Worm (Caenorhabditis elegans) whole organism, young adult: ENCODE data around the gene chil-11.

ENCODE experiments used
- C06A6.2 ChIP-seq: fragments of 200-800 bp; sonication (Bioruptor generic); conservative IDR thresholded peaks from 2 replicates; pipeline ENCODE4 v1.3.6; 2022; ENCODE audit warnings: missing genetic modification characterization, missing compliant biosample characterization
- C17E4.6 ChIP-seq: fragments of 200-800 bp; sonication (Bioruptor generic); IDR thresholded peaks from 2 replicates; pipeline ENCODE4 v1.3.6; 2022; ENCODE audit warnings: missing genetic modification reagents, missing genetic modification characterization, missing compliant biosample characterization
- F10E7.11 ChIP-seq: sonication (generic microtip); optimal IDR thresholded peaks from 2 replicates; lab custom pipeline; 2017; ENCODE audit warnings: mild to moderate bottlenecking, missing genetic modification characterization, moderate library complexity, missing compliant biosample characterization
- F23B12.7 ChIP-seq: sonication (generic microtip); optimal IDR thresholded peaks from 2 replicates; lab custom pipeline; 2017; ENCODE audit warnings: missing genetic modification characterization, mild to moderate bottlenecking, missing compliant biosample characterization, antibody characterized with exemption, moderate library complexity; ENCODE audit not compliant: insufficient read depth
- F57A8.1 ChIP-seq: fragments of 200-800 bp; sonication (Bioruptor generic); optimal IDR thresholded peaks from 2 replicates; lab custom pipeline; 2018; ENCODE audit warnings: mild to moderate bottlenecking, missing genetic modification characterization, moderate library complexity, missing compliant biosample characterization
- T26A5.8 ChIP-seq: sonication (generic microtip); optimal IDR thresholded peaks from 2 replicates; lab custom pipeline; 2016; ENCODE audit warnings: missing genetic modification characterization, missing compliant biosample characterization
- Y53F4B.3 ChIP-seq: fragments of 200-800 bp; sonication (Bioruptor generic); IDR thresholded peaks from 2 replicates; pipeline ENCODE4 v1.3.6; 2022; ENCODE audit warnings: missing genetic modification reagents, missing genetic modification characterization, missing compliant biosample characterization
- akir-1 ChIP-seq: fragments of 200-800 bp; sonication (Bioruptor generic); optimal IDR thresholded peaks from 2 replicates; lab custom pipeline; 2018; ENCODE audit warnings: mild to moderate bottlenecking, missing genetic modification characterization, moderate library complexity, missing compliant biosample characterization
- attf-3 ChIP-seq: fragments of 200-800 bp; sonication (Bioruptor generic); conservative IDR thresholded peaks from 2 replicates; pipeline ENCODE4 v1.3.6; 2022; ENCODE audit warnings: missing genetic modification reagents, missing genetic modification characterization, missing compliant biosample characterization
- attf-6 ChIP-seq: fragments of 200-800 bp; sonication (Bioruptor generic); IDR thresholded peaks from 2 replicates; pipeline ENCODE4 v1.3.6; 2022; ENCODE audit warnings: missing genetic modification reagents, missing genetic modification characterization, missing compliant biosample characterization
- bed-1 ChIP-seq: fragments of 200-800 bp; sonication (Bioruptor generic); IDR thresholded peaks from 2 replicates; pipeline ENCODE4 v1.3.6; 2022; ENCODE audit warnings: missing genetic modification reagents, missing genetic modification characterization, missing compliant biosample characterization
- ccch-3 ChIP-seq: fragments of 200-800 bp; sonication (Bioruptor generic); optimal IDR thresholded peaks from 2 replicates; lab custom pipeline; 2018; ENCODE audit warnings: mild to moderate bottlenecking, missing genetic modification characterization, missing compliant biosample characterization
- cebp-1 ChIP-seq, 2 experiments: fragments of 200-800 bp in 1 of 2; sonication (Bioruptor generic) in 1 of 2; sonication (generic microtip) in 1 of 2; IDR thresholded peaks in 1 of 2; optimal IDR thresholded peaks in 1 of 2; 2 replicates each; pipeline versions ENCODE4 v1.3.6 to Lab custom; 2017 to 2022; ENCODE audit warnings: missing compliant biosample characterization in 2 of 2, missing genetic modification characterization in 2 of 2, mild to moderate bottlenecking in 1 of 2, missing genetic modification reagents in 1 of 2, moderate library complexity in 1 of 2
- ceh-40 ChIP-seq: fragments of 200-800 bp; sonication (Bioruptor generic); IDR thresholded peaks from 2 replicates; pipeline ENCODE4 v1.3.6; 2022; ENCODE audit warnings: missing genetic modification characterization, missing compliant biosample characterization
- ceh-91 ChIP-seq: fragments of 200-800 bp; sonication (Bioruptor generic); IDR thresholded peaks from 2 replicates; pipeline ENCODE4 v1.3.6; 2022; ENCODE audit warnings: missing genetic modification reagents, missing genetic modification characterization, missing compliant biosample characterization
- die-1 ChIP-seq: sonication (generic microtip); optimal IDR thresholded peaks from 2 replicates; lab custom pipeline; 2016; ENCODE audit warnings: missing genotype, mild to moderate bottlenecking, missing genetic modification characterization, missing compliant biosample characterization
- ekl-4 ChIP-seq: fragments of 200-800 bp; sonication (Bioruptor generic); IDR thresholded peaks from 2 replicates; pipeline ENCODE4 v1.3.6; 2022; ENCODE audit warnings: missing genetic modification reagents, missing genetic modification characterization, missing compliant biosample characterization
- ets-4 ChIP-seq: fragments of 200-800 bp; sonication (Bioruptor generic); optimal IDR thresholded peaks from 2 replicates; lab custom pipeline; 2018; ENCODE audit warnings: mild to moderate bottlenecking, missing genetic modification characterization, missing compliant biosample characterization
- hmg-20 ChIP-seq: fragments of 200-800 bp; sonication (Bioruptor generic); IDR thresholded peaks from 2 replicates; pipeline ENCODE4 v1.3.6; 2022; ENCODE audit warnings: missing genetic modification reagents, missing genetic modification characterization, missing compliant biosample characterization
- hrde-1 ChIP-seq: sonication (generic microtip); optimal IDR thresholded peaks from 2 replicates; lab custom pipeline; 2016; ENCODE audit warnings: missing genetic modification characterization, mild to moderate bottlenecking, missing compliant biosample characterization, moderate library complexity, missing genotype, missing genetic modification reagents, borderline replicate concordance
- lin-40 ChIP-seq: sonication (generic microtip); optimal IDR thresholded peaks from 2 replicates; lab custom pipeline; 2016; ENCODE audit warnings: missing genetic modification characterization, mild to moderate bottlenecking, missing compliant biosample characterization, missing genotype, missing genetic modification reagents
- mes-4 ChIP-seq: sonication (generic microtip); optimal IDR thresholded peaks from 2 replicates; lab custom pipeline; 2016; ENCODE audit warnings: missing genotype, missing genetic modification characterization, missing compliant biosample characterization
- nhr-179 ChIP-seq: sonication (generic microtip); optimal IDR thresholded peaks from 2 replicates; lab custom pipeline; 2016; ENCODE audit warnings: mild to moderate bottlenecking, missing genetic modification characterization, missing compliant biosample characterization
- nhr-80 ChIP-seq: sonication (generic microtip); optimal IDR thresholded peaks from 2 replicates; lab custom pipeline; 2016; ENCODE audit warnings: missing genetic modification characterization, missing compliant biosample characterization
- nhr-90 ChIP-seq: sonication (generic microtip); optimal IDR thresholded peaks from 2 replicates; lab custom pipeline; 2016; ENCODE audit warnings: missing genotype, mild to moderate bottlenecking, missing genetic modification characterization, missing compliant biosample characterization
- rec-8 ChIP-seq, 2 experiments: sonication (generic microtip); optimal IDR thresholded peaks; 2 replicates each; lab custom pipeline; 2016; ENCODE audit warnings: mild to moderate bottlenecking in 2 of 2, missing genetic modification characterization in 2 of 2, missing genetic modification reagents in 2 of 2, missing genotype in 2 of 2, missing biosample characterization in 1 of 2, missing compliant biosample characterization in 1 of 2, moderate library complexity in 1 of 2
- repo-1 ChIP-seq: sonication (generic microtip); optimal IDR thresholded peaks from 2 replicates; lab custom pipeline; 2017; ENCODE audit warnings: mild to moderate bottlenecking, missing genetic modification characterization, missing compliant biosample characterization
- sdz-38 ChIP-seq: sonication (generic microtip); optimal IDR thresholded peaks from 2 replicates; lab custom pipeline; 2016; ENCODE audit warnings: missing genotype, missing genetic modification characterization, missing compliant biosample characterization
- snpc-3.4 ChIP-seq: sonication (generic microtip); optimal IDR thresholded peaks from 2 replicates; lab custom pipeline; 2017; ENCODE audit warnings: missing genetic modification characterization, mild to moderate bottlenecking, missing compliant biosample characterization, antibody characterized with exemption, moderate library complexity, missing genotype, missing genetic modification reagents
- xnd-1 ChIP-seq: sonication (generic microtip); optimal IDR thresholded peaks from 2 replicates; lab custom pipeline; 2016; ENCODE audit warnings: missing genotype, missing genetic modification reagents, missing genetic modification characterization, missing compliant biosample characterization
- zim-3 ChIP-seq: sonication (generic microtip); optimal IDR thresholded peaks from 2 replicates; lab custom pipeline; 2017; ENCODE audit warnings: mild to moderate bottlenecking, missing genetic modification characterization, moderate library complexity, missing compliant biosample characterization
- ztf-22 ChIP-seq: fragments of 200-800 bp; sonication (Bioruptor generic); optimal IDR thresholded peaks from 2 replicates; lab custom pipeline; 2018; ENCODE audit warnings: mild to moderate bottlenecking, missing genetic modification characterization, moderate library complexity, missing compliant biosample characterization
- ztf-26 ChIP-seq: sonication (generic microtip); optimal IDR thresholded peaks from 2 replicates; lab custom pipeline; 2017; ENCODE audit warnings: missing genetic modification characterization, missing compliant biosample characterization
- ztf-6 ChIP-seq: fragments of 200-800 bp; sonication (Bioruptor generic); IDR thresholded peaks from 2 replicates; pipeline ENCODE4 v1.3.6; 2022; ENCODE audit warnings: missing genetic modification reagents, missing genetic modification characterization, missing compliant biosample characterization

The chil-11 gene

DNA sequence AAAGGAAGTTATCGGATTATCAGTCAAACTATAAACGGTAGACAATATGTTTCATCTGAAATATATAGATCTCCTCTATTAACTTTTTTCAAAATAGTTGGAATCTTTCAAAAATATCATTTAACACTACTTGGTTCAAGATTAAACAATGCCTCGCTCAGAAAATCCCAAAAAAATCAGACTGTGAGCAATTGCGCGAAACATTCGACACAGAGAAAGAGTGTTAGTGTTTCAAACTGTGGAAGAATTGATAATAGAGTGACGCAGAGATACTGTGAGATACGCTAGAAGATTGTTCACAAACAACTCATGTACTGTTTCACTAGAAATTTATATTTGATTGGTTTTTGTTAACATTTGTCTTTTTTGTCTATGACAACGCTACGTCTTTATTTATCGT is at the start of gene chil-11:
TSS of gene chil-11 (plus strand) at position 301 of the 400 bp plus-strand sequence.
- TF ChIP-seq ceh-91, result no peak
- no peak for TF ChIP-seq Y53F4B.3 (GFP tag; lab: Robert Waterston, UW)
- no peak for TF ChIP-seq ceh-40 (GFP tag; lab: Robert Waterston, UW)
- TF ChIP-seq die-1 (tag; lab: Kevin White, UChicago), result no peak
- no peak for TF ChIP-seq lin-40
- no peak for TF ChIP-seq nhr-90 (tag; lab: Kevin White, UChicago)
- TF ChIP-seq ztf-6 (GFP tag; lab: Robert Waterston, UW), result no peak
- TF ChIP-seq F23B12.7 (tag; lab: Kevin White, UChicago), result no peak
- no peak for TF ChIP-seq attf-3 (GFP tag; lab: Robert Waterston, UW)
- no peak for TF ChIP-seq T26A5.8 (tag; lab: Kevin White, UChicago)
- no peak for TF ChIP-seq xnd-1 (tag; lab: Kevin White, UChicago)
- TF ChIP-seq ztf-26 (tag; lab: Kevin White, UChicago), result no peak
- no peak for TF ChIP-seq cebp-1 (GFP tag; IDR thresholded peaks at IDR 0.05; lab: Robert Waterston, UW)
- no peak for TF ChIP-seq cebp-1 (tag; optimal IDR thresholded peaks at IDR 0.05; lab: Kevin White, UChicago)
- no peak for TF ChIP-seq attf-6 (GFP tag; lab: Robert Waterston, UW)
- no peak for TF ChIP-seq bed-1 (GFP tag; lab: Robert Waterston, UW)
- no peak for TF ChIP-seq nhr-179 (tag; lab: Kevin White, UChicago)
- no peak for TF ChIP-seq C17E4.6 (GFP tag; lab: Robert Waterston, UW)

DNA sequence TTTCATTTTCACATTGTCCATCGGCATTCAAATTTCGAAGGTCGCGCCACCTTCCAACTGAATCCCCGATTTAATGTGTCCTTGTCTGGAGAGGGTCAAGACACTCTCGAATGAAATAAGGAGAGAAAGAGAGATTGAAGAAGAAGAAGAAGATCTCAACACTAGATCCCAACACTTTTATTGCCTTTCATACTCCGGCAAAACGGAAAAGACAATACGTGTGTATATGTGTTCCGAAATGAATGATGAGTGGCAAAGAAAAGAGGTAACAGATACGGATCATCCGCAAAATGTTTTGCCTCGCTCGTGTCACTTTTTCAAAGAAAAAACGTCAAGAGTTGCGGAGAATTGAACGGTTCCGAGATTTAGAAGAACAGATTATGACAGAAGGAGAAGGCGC is 40.8 kb upstream of the chil-11 start:
- TF ChIP-seq hrde-1 (no peak), sdz-38 (no peak), C06A6.2 (GFP tag; lab: Robert Waterston, UW) (no peak), ztf-22 (GFP tag; lab: Kevin White, UChicago) (no peak), xnd-1 (tag; lab: Kevin White, UChicago) (no peak), F10E7.11 (tag; lab: Kevin White, UChicago) (no peak), ekl-4 (GFP tag; lab: Robert Waterston, UW) (no peak), T26A5.8 (tag; lab: Kevin White, UChicago) (no peak), akir-1 (GFP tag; lab: Kevin White, UChicago) (no peak), F57A8.1 (GFP tag; lab: Kevin White, UChicago) (no peak), die-1 (tag; lab: Kevin White, UChicago) (no peak), nhr-80 (no peak), mes-4 (tag; lab: Kevin White, UChicago) (no peak), rec-8 (tag; optimal IDR thresholded peaks at IDR 0.05; lab: Kevin White, UChicago) (no peak), hmg-20 (GFP tag; lab: Robert Waterston, UW) (no peak), repo-1 (tag; lab: Kevin White, UChicago) (no peak)

DNA sequence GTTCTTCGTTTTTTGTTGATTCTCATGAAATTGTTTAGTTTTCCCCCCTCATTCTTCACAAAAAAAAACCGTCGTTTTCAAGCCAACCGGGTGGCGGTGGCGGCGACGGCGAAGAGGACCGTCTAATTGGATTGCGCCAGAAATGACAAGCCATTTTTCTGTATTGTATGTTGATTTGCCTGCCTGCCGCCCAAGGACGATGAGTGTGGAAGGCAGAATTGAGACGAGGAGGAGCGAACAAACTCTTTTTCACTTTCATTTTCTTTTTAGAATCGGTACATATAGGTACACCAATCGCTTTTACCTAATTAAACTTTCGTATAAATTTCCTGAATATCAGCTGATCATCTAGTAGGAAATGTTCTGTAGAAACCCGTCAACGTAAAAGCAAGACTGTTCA is 39.5 kb upstream of the chil-11 start:
- TF ChIP-seq zim-3 (tag; lab: Kevin White, UChicago) (no peak), ets-4 (GFP tag; lab: Kevin White, UChicago) (no peak), snpc-3.4 (tag; lab: Kevin White, UChicago) (no peak), ccch-3 (GFP tag; lab: Kevin White, UChicago) (no peak), mes-4 (tag; lab: Kevin White, UChicago) (no peak)
- TF ChIP-seq, all 124 proteins: peak for 0
